Worm (Caenorhabditis elegans): Measurements from ENCODE around the gene F26F12.5.

Gene F26F12.5

ce11 chrV:5845669-5846189 is 19.3 kb downstream of the F26F12.5 start, which contains the start of gene F26F12.3 (continued):
- TF ChIP-seq T23F11.4 (GFP tag; optimal IDR thresholded peaks at IDR 0.05) (no peak), sox-2 (GFP tag; IDR thresholded peaks at IDR 0.05) (no peak), nhr-232 (tag; optimal IDR thresholded peaks at IDR 0.05) (peak; percentile 14), ceh-22 (tag; optimal IDR thresholded peaks at IDR 0.05) (no peak), dmd-4 (tag; optimal IDR thresholded peaks at IDR 0.05; ENCODE audit: borderline replicate concordance) (no peak), fax-1 (tag; optimal IDR thresholded peaks at IDR 0.05) (no peak), pha-4 (tag; optimal IDR thresholded peaks at IDR 0.05) (no peak), hlh-13 (GFP tag; optimal IDR thresholded peaks at IDR 0.05) (no peak), che-1 (tag; optimal IDR thresholded peaks at IDR 0.05) (no peak), pha-2 (tag; optimal IDR thresholded peaks at IDR 0.05) (no peak), C38D4.7 (GFP tag; optimal IDR thresholded peaks at IDR 0.05) (no peak), ceh-24 (tag; optimal IDR thresholded peaks at IDR 0.05) (no peak), ceh-6 (GFP tag; optimal IDR thresholded peaks at IDR 0.05) (no peak), pax-1 (tag; optimal IDR thresholded peaks at IDR 0.05) (no peak), ceh-14 (tag; optimal IDR thresholded peaks at IDR 0.05) (no peak), F13H6.1 (tag; optimal IDR thresholded peaks at IDR 0.05) (peak; percentile 24)

- TF ChIP-seq ceh-24 (tag; optimal IDR thresholded peaks at IDR 0.05) (no peak), F13H6.1 (tag; optimal IDR thresholded peaks at IDR 0.05) (no peak), unc-42 (tag; optimal IDR thresholded peaks at IDR 0.05) (no peak), K02D7.2 (tag; optimal IDR thresholded peaks at IDR 0.05) (no peak)
These were observed 19.8 kb downstream of the F26F12.5 start for ce11 chrV:5845162-5845561.

ce11 chrV:5844349-5844760 is 20.6 kb downstream of the F26F12.5 start:
- peak; percentile 73 for TF ChIP-seq hlh-30 (tag; optimal IDR thresholded peaks at IDR 0.05; ENCODE audit: insufficient read depth)
- TF ChIP-seq ceh-24 (tag; optimal IDR thresholded peaks at IDR 0.05): no peak
- TF ChIP-seq nfya-1 (tag; optimal IDR thresholded peaks at IDR 0.05): no peak
- TF ChIP-seq T23F11.4 (GFP tag; optimal IDR thresholded peaks at IDR 0.05): no peak
- no peak for TF ChIP-seq hlh-15 (tag; optimal IDR thresholded peaks at IDR 0.05)
- no peak for TF ChIP-seq ceh-48 (tag; optimal IDR thresholded peaks at IDR 0.05)
- no peak for TF ChIP-seq pqm-1 (tag; optimal IDR thresholded peaks at IDR 0.05)
- TF ChIP-seq dve-1 (tag; optimal IDR thresholded peaks at IDR 0.05): no peak
- no peak for TF ChIP-seq unc-3 (GFP tag; conservative IDR thresholded peaks at IDR 0.05)
- TF ChIP-seq unc-3 (tag; optimal IDR thresholded peaks at IDR 0.05): no peak

ce11 chrV:5843415-5844337 is 21.3 kb downstream of the F26F12.5 start:
- TF ChIP-seq unc-42 (tag; optimal IDR thresholded peaks at IDR 0.05) (peak; percentile 9), tbx-2 (tag; optimal IDR thresholded peaks at IDR 0.05) (peak; percentile 23), madf-2 (tag; optimal IDR thresholded peaks at IDR 0.05) (no peak), elt-4 (tag; optimal IDR thresholded peaks at IDR 0.05) (no peak), F13H6.1 (tag; optimal IDR thresholded peaks at IDR 0.05) (peak; percentile 10), lim-6 (tag; optimal IDR thresholded peaks at IDR 0.05) (no peak), ceh-31 (tag; optimal IDR thresholded peaks at IDR 0.05) (no peak), fkh-6 (tag; optimal IDR thresholded peaks at IDR 0.05) (no peak), zip-5 (tag; optimal IDR thresholded peaks at IDR 0.05) (no peak), fkh-10 (GFP tag; optimal IDR thresholded peaks at IDR 0.05) (no peak), pag-3 (tag; optimal IDR thresholded peaks at IDR 0.05; ENCODE audit: borderline replicate concordance) (no peak), ceh-18 (tag; optimal IDR thresholded peaks at IDR 0.05) (no peak), hlh-30 (tag; optimal IDR thresholded peaks at IDR 0.05; ENCODE audit: insufficient read depth) (peak; percentile 53)

All from whole organism, late embryonic.